Fruit fly (Drosophila melanogaster) whole organism: Measurements from ENCODE around the gene Ack.

Experiments used
- EcR ChIP-seq, 2 experiments: fragments of >200 bp; optimal IDR thresholded peaks; 2 replicates each; lab custom pipeline; 2017; ENCODE audit warnings: missing biosample characterization in 2 of 2, missing genetic modification characterization in 2 of 2, missing genetic modification reagents in 2 of 2
- psq ChIP-seq: fragments of >200 bp; optimal IDR thresholded peaks from 2 replicates; lab custom pipeline; 2017
- usp ChIP-seq: fragments of >200 bp; optimal IDR thresholded peaks from 2 replicates; lab custom pipeline; 2017; ENCODE audit warnings: missing biosample characterization, missing genetic modification characterization, mixed read lengths

dm6 chr3L:4072717-4073116, 35.3 kb upstream of the Ack start:
- no peak for TF ChIP-seq EcR (GFP tag; optimal IDR thresholded peaks at IDR 0.05; lab: Kevin White, UChicago)
- no peak for TF ChIP-seq psq (lab: Kevin White, UChicago)
- TF ChIP-seq usp (GFP tag; lab: Kevin White, UChicago): no peak
